Worm (Caenorhabditis elegans): ENCODE measurements around the gene jmjd-3.2.

jmjd-3.2 gene

ce11 chrX:14502116-14502587, 54.1 kb downstream of the jmjd-3.2 start (continued):
- TF ChIP-seq pha-4 (GFP tag; IDR thresholded peaks at IDR 0.05) (no peak), pha-4 (tag; optimal IDR thresholded peaks at IDR 0.05) (no peak), daf-16 (GFP tag; optimal IDR thresholded peaks at IDR 0.05) (peak in 1 of 2 experiments; percentile 54), daf-16 (tag; optimal IDR thresholded peaks at IDR 0.05) (peak; percentile 95), nhr-28 (tag; optimal IDR thresholded peaks at IDR 0.05) (peak; percentile 92), dmd-9 (GFP tag; IDR thresholded peaks at IDR 0.05) (no peak), unc-62 (GFP tag; optimal IDR thresholded peaks at IDR 0.05 in 1 of 2) (peak; percentile 57 to 99), unc-62 (tag; optimal IDR thresholded peaks at IDR 0.05) (no peak), ctbp-1 (GFP tag; IDR thresholded peaks at IDR 0.05) (no peak), tag-97 (GFP tag; IDR thresholded peaks at IDR 0.05) (no peak), dmd-6 (GFP tag; IDR thresholded peaks at IDR 0.05) (peak; percentile 94), set-16 (GFP tag; IDR thresholded peaks at IDR 0.05) (no peak), vab-7 (GFP tag; IDR thresholded peaks at IDR 0.05) (no peak), ces-1 (GFP tag; optimal IDR thresholded peaks at IDR 0.05) (no peak), nhr-6 (tag; optimal IDR thresholded peaks at IDR 0.05) (no peak), nhr-10 (tag; optimal IDR thresholded peaks at IDR 0.05) (no peak), Y75B8A.6 (GFP tag; IDR thresholded peaks at IDR 0.05) (no peak), spr-1 (tag; optimal IDR thresholded peaks at IDR 0.05) (peak; percentile 19), mxl-3 (GFP tag; optimal IDR thresholded peaks at IDR 0.05) (peak; percentile 43), F37D6.2 (tag; optimal IDR thresholded peaks at IDR 0.05) (no peak), saeg-2 (GFP tag; IDR thresholded peaks at IDR 0.05) (peak; percentile 84; the same call in 1 of the 2 replicates), nhr-77 (tag; optimal IDR thresholded peaks at IDR 0.05) (peak; percentile 76), nhr-25 (tag; optimal IDR thresholded peaks at IDR 0.05; ENCODE audit: borderline replicate concordance, insufficient read depth) (peak; percentile 1), lsy-2 (tag; optimal IDR thresholded peaks at IDR 0.05) (peak in 1 of 2 experiments; percentile 49), ceh-44 (GFP tag; IDR thresholded peaks at IDR 0.05) (no peak), arid-1 (GFP tag; conservative IDR thresholded peaks at IDR 0.05) (no peak), lin-1 (GFP tag; IDR thresholded peaks at IDR 0.05) (peak; percentile 82), sdz-12 (GFP tag; optimal IDR thresholded peaks at IDR 0.05) (no peak)

Measured in whole organism, L4 larva.